Fruit fly (Drosophila melanogaster): ENCODE data around the gene Cht11.

dm6 chrX:6863289-6863938 is 14.1 kb upstream of the Cht11 start, which contains the start of gene CG43736:
- TF ChIP-seq chif (GFP tag; optimal IDR thresholded peaks at IDR 0.05) = peak; percentile 93 to 94
- TF ChIP-seq HmgZ (tag; optimal IDR thresholded peaks at IDR 0.05) = peak; percentile 95
- TF ChIP-seq CG3163 (GFP tag; optimal IDR thresholded peaks at IDR 0.05) = peak; percentile 61
- peak; percentile 92 for TF ChIP-seq Rfx (GFP tag; IDR thresholded peaks at IDR 0.05)
- peak; percentile 88 for TF ChIP-seq CG10462 (GFP tag; optimal IDR thresholded peaks at IDR 0.05)
- TF ChIP-seq B-H1 (GFP tag; IDR thresholded peaks at IDR 0.05) = peak; percentile 76
- peak; percentile 88 for TF ChIP-seq CHES-1-like (GFP tag; optimal IDR thresholded peaks at IDR 0.05)
- TF ChIP-seq CG33213 (GFP tag; optimal IDR thresholded peaks at IDR 0.05) = peak; percentile 76
- peak; percentile 87 for TF ChIP-seq CG32532 (GFP tag; IDR thresholded peaks at IDR 0.05)
- peak; percentile 77 for TF ChIP-seq H15 (GFP tag; IDR thresholded peaks at IDR 0.05)
- peak; percentile 53 for TF ChIP-seq CG4282 (GFP tag; optimal IDR thresholded peaks at IDR 0.05)
- peak; percentile 93 for TF ChIP-seq tio (GFP tag; optimal IDR thresholded peaks at IDR 0.05)
- peak; percentile 28 for TF ChIP-seq grn (GFP tag; optimal IDR thresholded peaks at IDR 0.05)
- peak; percentile 79 for TF ChIP-seq ttk (GFP tag; IDR thresholded peaks at IDR 0.05)
